Fruit fly (Drosophila melanogaster): ENCODE results near the gene Eogt.

The Eogt gene

dm6 chr2L:2365077-2365651 is 15.7 kb upstream of the Eogt start, which contains the start of the genes Rab5 and Axud1 (continued):
- no peak for TF ChIP-seq exex (tag; optimal IDR thresholded peaks at IDR 0.05)
- TF ChIP-seq Trl (optimal IDR thresholded peaks at IDR 0.05) = peak in 1 of 2 experiments; percentile 24
- TF ChIP-seq Trl (GFP tag; optimal IDR thresholded peaks at IDR 0.05) = no peak
- peak; percentile 46 for TF ChIP-seq CG11504 (tag; optimal IDR thresholded peaks at IDR 0.05)
- TF ChIP-seq knrl (GFP tag; IDR thresholded peaks at IDR 0.05; ENCODE audit: partially characterized antibody) = peak; percentile 60; the same call in 1 of the 3 replicates
- TF ChIP-seq CG2129 (GFP tag; IDR thresholded peaks at IDR 0.05; ENCODE audit: partially characterized antibody) = no peak
- TF ChIP-seq Tbp (GFP tag; optimal IDR thresholded peaks at IDR 0.05) = peak; percentile 74
- no peak for TF ChIP-seq Atf6 (GFP tag; IDR thresholded peaks at IDR 0.05)
- TF ChIP-seq CG16863 (GFP tag; optimal IDR thresholded peaks at IDR 0.05) = no peak
- TF ChIP-seq gsb (GFP tag; IDR thresholded peaks at IDR 0.05) = no peak
- peak; percentile 15; the same call in 1 of the 3 replicates for TF ChIP-seq CG16813 (GFP tag; IDR thresholded peaks at IDR 0.05; ENCODE audit: partially characterized antibody)
- TF ChIP-seq grn (GFP tag; optimal IDR thresholded peaks at IDR 0.05) = no peak
- TF ChIP-seq trem (tag; optimal IDR thresholded peaks at IDR 0.05) = peak; percentile 60
- peak; percentile 42 for TF ChIP-seq CG33213 (GFP tag; optimal IDR thresholded peaks at IDR 0.05)
- TF ChIP-seq MESR4 (GFP tag; optimal IDR thresholded peaks at IDR 0.05) = peak; percentile 71
- TF ChIP-seq gcm (GFP tag; optimal IDR thresholded peaks at IDR 0.05) = no peak
- peak; percentile 53 for TF ChIP-seq Hmr (GFP tag; optimal IDR thresholded peaks at IDR 0.05)
- peak; percentile 57 for TF ChIP-seq vvl (GFP tag; IDR thresholded peaks at IDR 0.05)
- no peak for TF ChIP-seq ase (GFP tag; IDR thresholded peaks at IDR 0.05)
- TF ChIP-seq nmo (GFP tag; optimal IDR thresholded peaks at IDR 0.05) = peak; percentile 65
- TF ChIP-seq H2.0 (GFP tag; IDR thresholded peaks at IDR 0.05) = no peak
- peak; percentile 94 for TF ChIP-seq CG15479 (GFP tag; optimal IDR thresholded peaks at IDR 0.05)
- TF ChIP-seq CG12391 (tag; optimal IDR thresholded peaks at IDR 0.05) = peak; percentile 18
- peak; percentile 72 for TF ChIP-seq sens (GFP tag)
- TF ChIP-seq chinmo (GFP tag; IDR thresholded peaks at IDR 0.05; ENCODE audit: partially characterized antibody) = 0 out of 4 replicates have a peak, but pooled peaks have one; percentile 17
- TF ChIP-seq CG32772 (GFP tag; IDR thresholded peaks at IDR 0.05) = 0 out of 2 replicates have a peak, but pooled peaks have one; percentile 15
- no peak for TF ChIP-seq CG33557 (GFP tag; optimal IDR thresholded peaks at IDR 0.05)
- TF ChIP-seq nom (GFP tag; optimal IDR thresholded peaks at IDR 0.05) = peak; percentile 32
- TF ChIP-seq Dek (tag; optimal IDR thresholded peaks at IDR 0.05) = peak; percentile 7
- TF ChIP-seq CG7839 (tag; optimal IDR thresholded peaks at IDR 0.05) = peak; percentile 4
- no peak for TF ChIP-seq CG1832 (GFP tag; optimal IDR thresholded peaks at IDR 0.05)
- no peak for TF ChIP-seq Aef1 (GFP tag; IDR thresholded peaks at IDR 0.05)
- TF ChIP-seq HmgD (GFP tag; optimal IDR thresholded peaks at IDR 0.05) = peak; percentile 29
- peak; percentile 20 for TF ChIP-seq CG17385 (GFP tag; optimal IDR thresholded peaks at IDR 0.05)
- TF ChIP-seq CG9797 (GFP tag; optimal IDR thresholded peaks at IDR 0.05) = peak; percentile 92
- TF ChIP-seq fd96Cb (tag; optimal IDR thresholded peaks at IDR 0.05) = no peak
- TF ChIP-seq CG7987 (GFP tag; optimal IDR thresholded peaks at IDR 0.05) = no peak
- TF ChIP-seq pan (optimal IDR thresholded peaks at IDR 0.05) = no peak
- TF ChIP-seq pan (GFP tag; optimal IDR thresholded peaks at IDR 0.05 in 1 of 2, IDR thresholded peaks at IDR 0.05 in 1 of 2) = peak in 1 of 2 experiments; percentile 36
- peak; percentile 17 for TF ChIP-seq stwl (tag; optimal IDR thresholded peaks at IDR 0.05)
- no peak for TF ChIP-seq kah (GFP tag; optimal IDR thresholded peaks at IDR 0.05)
- peak; percentile 11 for TF ChIP-seq CG17802 (tag; optimal IDR thresholded peaks at IDR 0.05)
- peak; percentile 53; the same call in 1 of the 3 replicates for TF ChIP-seq CG34224 (GFP tag; IDR thresholded peaks at IDR 0.05; ENCODE audit: partially characterized antibody)
- peak; percentile 27 for TF ChIP-seq CG17186 (GFP tag; optimal IDR thresholded peaks at IDR 0.05)
- peak in 1 of 3 experiments; percentile 16 for TF ChIP-seq Stat92E (GFP tag; optimal IDR thresholded peaks at IDR 0.05)
- no peak for TF ChIP-seq ab (GFP tag; optimal IDR thresholded peaks at IDR 0.05)
- no peak for TF ChIP-seq unc-4 (GFP tag; IDR thresholded peaks at IDR 0.05; ENCODE audit: partially characterized antibody)
- TF ChIP-seq CG6854 (GFP tag; optimal IDR thresholded peaks at IDR 0.05) = no peak
- peak; percentile 64 for TF ChIP-seq Med (GFP tag)

Data from whole organism, embryonic.